Worm (Caenorhabditis elegans) whole organism, young adult: Measurements from ENCODE around the gene cdh-4.

Source experiments
- F52B5.7 ChIP-seq: sonication (generic microtip); optimal IDR thresholded peaks from 2 replicates; lab custom pipeline; 2016; ENCODE audit warnings: mild to moderate bottlenecking, missing genetic modification characterization, missing compliant biosample characterization
- ZK185.1 ChIP-seq: sonication (generic microtip); optimal IDR thresholded peaks from 2 replicates; lab custom pipeline; 2016; ENCODE audit warnings: mild to moderate bottlenecking, missing genetic modification characterization, missing compliant biosample characterization; ENCODE audit not compliant: poor library complexity, severe bottlenecking
- attf-6 ChIP-seq: fragments of 200-800 bp; sonication (Bioruptor generic); IDR thresholded peaks from 2 replicates; pipeline ENCODE4 v1.3.6; 2022; ENCODE audit warnings: missing genetic modification reagents, missing genetic modification characterization, missing compliant biosample characterization
- lsl-1 ChIP-seq: fragments of 200-800 bp; sonication (Bioruptor generic); optimal IDR thresholded peaks from 2 replicates; lab custom pipeline; 2018; ENCODE audit warnings: mild to moderate bottlenecking, missing genetic modification characterization, moderate library complexity, missing compliant biosample characterization
- nhr-80 ChIP-seq: sonication (generic microtip); optimal IDR thresholded peaks from 2 replicates; lab custom pipeline; 2016; ENCODE audit warnings: missing genetic modification characterization, missing compliant biosample characterization
- snpc-1.1 ChIP-seq: sonication (generic microtip); optimal IDR thresholded peaks from 2 replicates; lab custom pipeline; 2017; ENCODE audit warnings: missing genetic modification characterization, mild to moderate bottlenecking, missing compliant biosample characterization, antibody characterized with exemption, moderate library complexity, missing genotype, missing genetic modification reagents; ENCODE audit not compliant: insufficient read depth

- TF ChIP-seq snpc-1.1 (tag; lab: Kevin White, UChicago), result no peak
- no peak for TF ChIP-seq attf-6 (GFP tag; lab: Robert Waterston, UW)
- TF ChIP-seq lsl-1, result no peak
- no peak for TF ChIP-seq nhr-80
- no peak for TF ChIP-seq ZK185.1 (tag; lab: Kevin White, UChicago)
- no peak for TF ChIP-seq F52B5.7 (tag; lab: Kevin White, UChicago)
Measured at ce11 chrIII:4481787-4482186, 38.4 kb upstream of the cdh-4 start.
